Fruit fly (Drosophila melanogaster): Measurements from ENCODE around the gene CG32533.

CG32533 gene

DNA sequence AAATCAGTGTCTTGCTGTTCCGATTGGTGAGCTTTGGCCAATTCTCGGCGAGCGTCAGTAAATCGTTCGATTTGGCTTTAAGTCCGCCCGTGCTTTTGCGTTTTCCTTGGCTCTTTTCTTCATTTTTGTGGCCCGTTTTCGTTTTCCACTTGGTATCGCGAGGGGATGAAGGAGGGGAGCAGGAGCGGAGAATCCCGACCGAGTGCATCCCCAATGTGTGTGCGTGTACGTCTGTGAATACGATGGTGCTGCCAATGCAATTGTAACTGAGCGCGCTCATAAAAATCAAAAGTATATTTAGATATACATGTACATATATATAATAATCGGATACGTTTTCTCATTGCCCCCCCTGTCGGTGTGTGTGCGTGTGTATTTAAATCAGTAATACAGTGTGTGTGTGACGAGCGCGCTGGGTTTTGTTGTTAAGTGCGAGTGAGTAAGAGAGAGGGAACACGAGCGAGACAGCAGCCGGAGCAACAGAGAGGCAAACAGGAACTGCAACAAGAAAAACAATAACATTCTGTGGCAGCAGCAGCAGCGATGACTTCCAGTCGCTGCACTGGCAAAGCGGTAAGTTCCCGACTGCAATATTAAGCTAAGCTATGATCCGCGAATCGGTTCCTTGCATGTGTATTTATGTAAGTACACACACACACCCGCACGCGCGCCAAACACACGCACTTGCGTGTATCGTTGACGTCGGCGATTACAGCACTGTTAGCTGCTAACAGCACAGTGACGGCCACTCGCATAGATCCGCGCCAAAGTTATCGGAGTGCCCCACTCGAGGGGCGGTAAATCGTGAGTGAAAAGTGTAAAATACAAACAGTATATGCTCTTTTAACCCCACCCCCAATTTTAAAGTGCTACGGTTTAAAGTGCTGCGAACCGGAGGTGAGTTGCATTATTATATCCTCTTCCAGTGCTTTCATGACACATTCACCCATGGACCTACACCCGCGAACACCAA lies 16.7 kb upstream of the CG32533 start (continued):
- peak; percentile 36 for TF ChIP-seq maf-S (GFP tag; optimal IDR thresholded peaks at IDR 0.05)
- no peak; the same call in 1 of the 2 replicates for TF ChIP-seq Oaz (GFP tag; IDR thresholded peaks at IDR 0.05)
- TF ChIP-seq CG17186 (GFP tag; optimal IDR thresholded peaks at IDR 0.05) = no peak
- TF ChIP-seq Dll (GFP tag; IDR thresholded peaks at IDR 0.05; ENCODE audit: partially characterized antibody) = no peak
- TF ChIP-seq CrebB (tag; optimal IDR thresholded peaks at IDR 0.05) = no peak
- peak; percentile 58 for TF ChIP-seq BtbVII (GFP tag; optimal IDR thresholded peaks at IDR 0.05)
- TF ChIP-seq tio (GFP tag; optimal IDR thresholded peaks at IDR 0.05) = no peak
- TF ChIP-seq Hey (tag; optimal IDR thresholded peaks at IDR 0.05) = no peak
- peak; percentile 26 for TF ChIP-seq Atf3 (GFP tag; optimal IDR thresholded peaks at IDR 0.05)
- TF ChIP-seq Fer2 (tag; optimal IDR thresholded peaks at IDR 0.05) = peak; percentile 28
- TF ChIP-seq Hand (GFP tag; optimal IDR thresholded peaks at IDR 0.05) = peak; percentile 43
- TF ChIP-seq jing (GFP tag; optimal IDR thresholded peaks at IDR 0.05) = no peak
- peak; percentile 35 for TF ChIP-seq az2 (GFP tag; optimal IDR thresholded peaks at IDR 0.05)
- TF ChIP-seq CG18011 (GFP tag; optimal IDR thresholded peaks at IDR 0.05) = peak; percentile 25
- no peak for TF ChIP-seq otp (GFP tag; IDR thresholded peaks at IDR 0.05)
- TF ChIP-seq CG11504 (tag; optimal IDR thresholded peaks at IDR 0.05) = peak; percentile 72
- TF ChIP-seq MESR4 (GFP tag; optimal IDR thresholded peaks at IDR 0.05) = peak; percentile 70
- TF ChIP-seq CG11247 (GFP tag; IDR thresholded peaks at IDR 0.05) = peak; percentile 41; the same call in 1 of the 2 replicates
- TF ChIP-seq nerfin-2 (GFP tag; IDR thresholded peaks at IDR 0.05; ENCODE audit: partially characterized antibody) = no peak
- TF ChIP-seq phol (tag; optimal IDR thresholded peaks at IDR 0.05) = peak; percentile 41
- TF ChIP-seq Sin3A (optimal IDR thresholded peaks at IDR 0.05) = no peak
- 0 out of 2 replicates have a peak, but pooled peaks have one; percentile 12 for TF ChIP-seq CG31224 (GFP tag; IDR thresholded peaks at IDR 0.05)
- TF ChIP-seq Rx (GFP tag; IDR thresholded peaks at IDR 0.05) = peak; percentile 34; the same call in 1 of the 2 replicates
- TF ChIP-seq CG2678 (tag; optimal IDR thresholded peaks at IDR 0.05) = peak; percentile 78
- peak; percentile 53; the same call in 2 of the 3 replicates for TF ChIP-seq tgo (GFP tag; IDR thresholded peaks at IDR 0.05)
- TF ChIP-seq eyg (GFP tag; optimal IDR thresholded peaks at IDR 0.05) = no peak
- peak; percentile 56 for TF ChIP-seq CG10543 (GFP tag; optimal IDR thresholded peaks at IDR 0.05)
- TF ChIP-seq unpg (GFP tag; optimal IDR thresholded peaks at IDR 0.05) = peak; percentile 66
- TF ChIP-seq p53 (GFP tag; optimal IDR thresholded peaks at IDR 0.05) = peak; percentile 10
- no peak for TF ChIP-seq CG34224 (GFP tag; IDR thresholded peaks at IDR 0.05; ENCODE audit: partially characterized antibody)
- no peak for TF ChIP-seq Kr (GFP tag; optimal IDR thresholded peaks at IDR 0.05)
- TF ChIP-seq en (GFP tag; optimal IDR thresholded peaks at IDR 0.05) = peak; percentile 19
- TF ChIP-seq btn (GFP tag; optimal IDR thresholded peaks at IDR 0.05) = peak; percentile 3
- no peak for TF ChIP-seq sqz (GFP tag; optimal IDR thresholded peaks at IDR 0.05)
- TF ChIP-seq CG6854 (GFP tag; optimal IDR thresholded peaks at IDR 0.05) = peak; percentile 37
- no peak for TF ChIP-seq Hr78 (GFP tag; optimal IDR thresholded peaks at IDR 0.05)
- no peak; the same call in 1 of the 2 replicates for TF ChIP-seq Taf1 (GFP tag; IDR thresholded peaks at IDR 0.05)
- TF ChIP-seq CG18619 (GFP tag; optimal IDR thresholded peaks at IDR 0.05) = peak; percentile 61
- no peak for TF ChIP-seq hkb (optimal IDR thresholded peaks at IDR 0.05)
- TF ChIP-seq hkb (GFP tag; IDR thresholded peaks at IDR 0.05) = peak; percentile 60; the same call in 1 of the 2 replicates
- peak; percentile 95 for TF ChIP-seq Ets65A (GFP tag)
- no peak for TF ChIP-seq Camta (GFP tag; optimal IDR thresholded peaks at IDR 0.05)
- no peak for TF ChIP-seq emc (GFP tag; optimal IDR thresholded peaks at IDR 0.05)
- no peak for TF ChIP-seq wek (GFP tag; optimal IDR thresholded peaks at IDR 0.05)
- no peak for TF ChIP-seq lov (optimal IDR thresholded peaks at IDR 0.05)
- TF ChIP-seq lov (GFP tag; IDR thresholded peaks at IDR 0.05) = no peak
- TF ChIP-seq CG13296 (GFP tag; optimal IDR thresholded peaks at IDR 0.05) = peak; percentile 59
- TF ChIP-seq D19B (GFP tag; optimal IDR thresholded peaks at IDR 0.05) = no peak
- peak; percentile 62 for TF ChIP-seq Xrp1 (GFP tag; IDR thresholded peaks at IDR 0.05)
